Fruit fly (Drosophila melanogaster): ENCODE data around the gene Tap42.

Tap42 gene

DNA sequence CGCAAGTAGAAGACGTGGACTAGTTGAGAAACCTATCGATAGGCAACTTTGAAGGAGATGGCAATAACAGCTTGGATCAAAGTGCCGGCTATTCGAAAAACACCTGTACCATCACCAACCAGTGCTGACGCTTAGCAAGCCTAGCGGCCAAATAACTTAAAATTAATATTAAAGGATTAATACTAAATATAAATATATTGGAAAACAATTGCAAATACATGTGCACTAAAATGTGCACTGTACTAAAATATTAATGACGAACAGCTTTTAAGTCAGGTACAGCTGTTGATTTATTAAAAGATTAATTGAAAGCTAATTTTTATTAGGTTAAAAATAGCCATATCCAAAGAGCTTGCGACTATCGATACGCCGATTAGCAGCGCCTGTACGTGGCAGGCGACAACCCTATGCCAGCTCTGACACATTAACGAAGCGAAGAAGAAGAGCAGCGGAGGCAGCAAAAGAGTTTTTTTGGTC lies 11.1 kb downstream of the Tap42 start, which contains the start of the genes CG9302 and beta'COP (continued):
- TF ChIP-seq CG1832 (GFP tag; optimal IDR thresholded peaks at IDR 0.05) (no peak), CG11560 (tag; IDR thresholded peaks at IDR 0.05) (0 out of 3 replicates have a peak, but pooled peaks have one; percentile 16), dmrt99B (tag; optimal IDR thresholded peaks at IDR 0.05) (no peak), psq (GFP tag; optimal IDR thresholded peaks at IDR 0.05) (peak; percentile 18), Adf1 (GFP tag; IDR thresholded peaks at IDR 0.05) (peak; percentile 48; the same call in 1 of the 2 replicates), Gug (GFP tag; IDR thresholded peaks at IDR 0.05) (peak; percentile 49; the same call in 1 of the 4 replicates), HmgZ (tag; optimal IDR thresholded peaks at IDR 0.05) (peak; percentile 42), CG6254 (GFP tag; optimal IDR thresholded peaks at IDR 0.05) (no peak), CG18619 (GFP tag; optimal IDR thresholded peaks at IDR 0.05) (peak; percentile 68), Usf (GFP tag; optimal IDR thresholded peaks at IDR 0.05) (peak; percentile 62), CG12391 (tag; optimal IDR thresholded peaks at IDR 0.05) (peak; percentile 85), CrebB (tag; optimal IDR thresholded peaks at IDR 0.05) (no peak), chinmo (GFP tag; IDR thresholded peaks at IDR 0.05; ENCODE audit: partially characterized antibody) (no peak), Six4 (GFP tag; optimal IDR thresholded peaks at IDR 0.05) (peak; percentile 23), CG13287 (GFP tag; IDR thresholded peaks at IDR 0.05; ENCODE audit: partially characterized antibody) (peak; percentile 74), onecut (GFP tag; IDR thresholded peaks at IDR 0.05) (0 out of 2 replicates have a peak, but pooled peaks have one; percentile 17), GATAe (GFP tag; conservative IDR thresholded peaks at IDR 0.05) (no peak), CG15479 (GFP tag; optimal IDR thresholded peaks at IDR 0.05) (no peak), phol (tag; optimal IDR thresholded peaks at IDR 0.05) (peak; percentile 81), Nf-YC (tag; optimal IDR thresholded peaks at IDR 0.05) (peak; percentile 79), dmrt11E (tag; optimal IDR thresholded peaks at IDR 0.05) (peak; percentile 67), CG3281 (GFP tag; optimal IDR thresholded peaks at IDR 0.05) (peak; percentile 81), tx (GFP tag; optimal IDR thresholded peaks at IDR 0.05) (peak; percentile 5), CG17186 (GFP tag; optimal IDR thresholded peaks at IDR 0.05) (peak; percentile 9), CTCF (GFP tag; optimal IDR thresholded peaks at IDR 0.05) (no peak), inv (GFP tag; IDR thresholded peaks at IDR 0.05; ENCODE audit: partially characterized antibody) (peak; percentile 68), CG7357 (GFP tag; IDR thresholded peaks at IDR 0.05) (peak; percentile 56; the same call in 1 of the 3 replicates), CG15269 (tag; optimal IDR thresholded peaks at IDR 0.05) (no peak), btn (GFP tag; optimal IDR thresholded peaks at IDR 0.05) (no peak), Ada2b (GFP tag; IDR thresholded peaks at IDR 0.05) (no peak), Hr39 (optimal IDR thresholded peaks at IDR 0.05) (no peak), NC2α (GFP tag; optimal IDR thresholded peaks at IDR 0.05) (no peak), kah (GFP tag; optimal IDR thresholded peaks at IDR 0.05) (peak; percentile 7), CG9797 (GFP tag; optimal IDR thresholded peaks at IDR 0.05) (peak; percentile 32), nmo (GFP tag; optimal IDR thresholded peaks at IDR 0.05) (peak; percentile 91), da (GFP tag; optimal IDR thresholded peaks at IDR 0.05) (no peak), CG4282 (GFP tag; optimal IDR thresholded peaks at IDR 0.05) (no peak), CG3407 (GFP tag; optimal IDR thresholded peaks at IDR 0.05) (no peak), HLH54F (GFP tag; optimal IDR thresholded peaks at IDR 0.05) (peak; percentile 51), CG9727 (GFP tag; optimal IDR thresholded peaks at IDR 0.05) (peak; percentile 78), CG10543 (GFP tag; optimal IDR thresholded peaks at IDR 0.05) (peak; percentile 84), CG5180 (GFP tag; optimal IDR thresholded peaks at IDR 0.05) (no peak), Trl (optimal IDR thresholded peaks at IDR 0.05) (no peak), Trl (GFP tag; optimal IDR thresholded peaks at IDR 0.05) (peak; percentile 22), vfl (GFP tag; optimal IDR thresholded peaks at IDR 0.05) (peak; percentile 19), Bdp1 (GFP tag; optimal IDR thresholded peaks at IDR 0.05) (peak; percentile 69), pzg (GFP tag; optimal IDR thresholded peaks at IDR 0.05) (peak; percentile 35), H15 (GFP tag; IDR thresholded peaks at IDR 0.05) (no peak), CG15696 (tag; optimal IDR thresholded peaks at IDR 0.05) (peak; percentile 79), sd (tag; optimal IDR thresholded peaks at IDR 0.05) (no peak), CG2120 (GFP tag; optimal IDR thresholded peaks at IDR 0.05) (peak; percentile 78)
